Worm (Caenorhabditis elegans) whole organism, early embryonic: Measurements from ENCODE around the gene K02B2.6.

Experiments used
- B0310.2 ChIP-seq: sonication (generic microtip); optimal IDR thresholded peaks from 2 replicates; lab custom pipeline; 2016; ENCODE audit warnings: mild to moderate bottlenecking, missing genetic modification characterization, missing compliant biosample characterization
- F13C5.2 ChIP-seq: sonication (generic microtip); optimal IDR thresholded peaks from 2 replicates; lab custom pipeline; 2017; ENCODE audit warnings: mild to moderate bottlenecking, missing genetic modification characterization, inconsistent platforms, missing compliant biosample characterization
- aly-1 ChIP-seq: sonication (generic microtip); optimal IDR thresholded peaks from 2 replicates; lab custom pipeline; 2016; ENCODE audit warnings: missing genetic modification characterization, missing compliant biosample characterization
- ama-1 ChIP-seq: fragments of 150-350 bp; optimal IDR thresholded peaks from 2 replicates; lab custom pipeline; 2014
- ceh-13 ChIP-seq: fragments of 200-800 bp; sonication (Bioruptor generic); optimal IDR thresholded peaks from 2 replicates; lab custom pipeline; 2018; ENCODE audit warnings: mild to moderate bottlenecking, missing genetic modification characterization, missing compliant biosample characterization
- ceh-36 ChIP-seq: sonication (generic microtip); optimal IDR thresholded peaks from 2 replicates; lab custom pipeline; 2016; ENCODE audit warnings: missing genetic modification characterization, inconsistent platforms, missing compliant biosample characterization
- ets-7 ChIP-seq: sonication (generic microtip); optimal IDR thresholded peaks from 2 replicates; lab custom pipeline; 2016; ENCODE audit warnings: missing genotype, missing genetic modification characterization, missing compliant biosample characterization
- flt-1 ChIP-seq: fragments of 200-800 bp; sonication (Bioruptor generic); IDR thresholded peaks from 2 replicates; pipeline ENCODE4 v1.3.6; 2022; ENCODE audit warnings: missing genetic modification characterization, missing compliant biosample characterization
- hmbx-1 ChIP-seq: sonication (generic microtip); optimal IDR thresholded peaks from 2 replicates; lab custom pipeline; 2016; ENCODE audit warnings: mild to moderate bottlenecking, missing genetic modification characterization, missing compliant biosample characterization
- hmg-4 ChIP-seq: fragments of 200-800 bp; sonication (Bioruptor generic); optimal IDR thresholded peaks from 2 replicates; lab custom pipeline; 2018; ENCODE audit warnings: mild to moderate bottlenecking, missing genetic modification characterization, missing compliant biosample characterization
- hnd-1 ChIP-seq: sonication (generic microtip); optimal IDR thresholded peaks from 2 replicates; lab custom pipeline; 2016; ENCODE audit warnings: missing genetic modification characterization, missing compliant biosample characterization
- pes-1 ChIP-seq: fragments of 200-800 bp; sonication (Bioruptor generic); IDR thresholded peaks from 2 replicates; pipeline ENCODE4 v1.3.6; 2022; ENCODE audit warnings: missing genetic modification reagents, missing genetic modification characterization, missing compliant biosample characterization
- scrt-1 ChIP-seq: fragments of 200-800 bp; sonication (Bioruptor generic); IDR thresholded peaks from 2 replicates; pipeline ENCODE4 v1.3.6; 2022; ENCODE audit warnings: missing genetic modification characterization, missing compliant biosample characterization
- sea-1 ChIP-seq: fragments of 200-800 bp; sonication (Bioruptor generic); conservative IDR thresholded peaks from 2 replicates; pipeline ENCODE4 v1.3.6; 2022; ENCODE audit warnings: missing genetic modification characterization, missing compliant biosample characterization
- tbx-11 ChIP-seq: fragments of 200-800 bp; sonication (Bioruptor generic); IDR thresholded peaks from 2 replicates; pipeline ENCODE4 v1.3.6; 2022; ENCODE audit warnings: missing genetic modification characterization, missing compliant biosample characterization
- tbx-37 ChIP-seq: fragments of 200-800 bp; sonication (Bioruptor generic); conservative IDR thresholded peaks from 2 replicates; pipeline ENCODE4 v1.3.6; 2022; ENCODE audit warnings: missing genetic modification reagents, missing genetic modification characterization, missing compliant biosample characterization
- tra-4 ChIP-seq: sonication (generic microtip); optimal IDR thresholded peaks from 2 replicates; lab custom pipeline; 2017; ENCODE audit warnings: missing genetic modification characterization, missing compliant biosample characterization

Gene K02B2.6

ce11 chrIV:5939122-5939521 lies 22.9 kb downstream of the K02B2.6 start, which contains the start of gene mcu-1:
mcu-1 (minus strand) TSS chrIV:5939230.
- TF ChIP-seq hnd-1 (tag; lab: Kevin White, UChicago), result no peak
- TF ChIP-seq ets-7 (tag; lab: Kevin White, UChicago), result no peak
- no peak for TF ChIP-seq aly-1 (tag; lab: Kevin White, UChicago)
- TF ChIP-seq ceh-13 (GFP tag; lab: Kevin White, UChicago), result no peak
- no peak for TF ChIP-seq tra-4 (tag; lab: Kevin White, UChicago)
- TF ChIP-seq F13C5.2 (tag; lab: Kevin White, UChicago), result no peak
- TF ChIP-seq B0310.2, result no peak

- TF ChIP-seq hnd-1 (tag; lab: Kevin White, UChicago) (no peak), scrt-1 (GFP tag; lab: Robert Waterston, UW) (no peak)
Measured at ce11 chrIV:5937106-5937505, 25.0 kb downstream of the K02B2.6 start.

- TF ChIP-seq hmbx-1 (tag; lab: Kevin White, UChicago), result no peak
- no peak for TF ChIP-seq scrt-1 (GFP tag; lab: Robert Waterston, UW)
- no peak for TF ChIP-seq tra-4 (tag; lab: Kevin White, UChicago)
- TF ChIP-seq ceh-13 (GFP tag; lab: Kevin White, UChicago), result no peak
- TF ChIP-seq tbx-11, result no peak
- TF ChIP-seq sea-1 (GFP tag; lab: Robert Waterston, UW), result no peak
- no peak for TF ChIP-seq hmg-4
Measured at ce11 chrIV:5934046-5934445, 28.0 kb downstream of the K02B2.6 start, which contains the start of gene H32C10.1. H32C10.1 (plus strand) TSS chrIV:5934346.

- TF ChIP-seq ama-1 (no peak), hmbx-1 (tag; lab: Kevin White, UChicago) (no peak), sea-1 (GFP tag; lab: Robert Waterston, UW) (no peak), ceh-36 (tag; lab: Kevin White, UChicago) (no peak), ets-7 (tag; lab: Kevin White, UChicago) (no peak), tra-4 (tag; lab: Kevin White, UChicago) (no peak), hnd-1 (tag; lab: Kevin White, UChicago) (no peak), tbx-11 (no peak), tbx-37 (no peak), pes-1 (GFP tag; lab: Robert Waterston, UW) (no peak), scrt-1 (GFP tag; lab: Robert Waterston, UW) (no peak), aly-1 (tag; lab: Kevin White, UChicago) (no peak), ceh-13 (GFP tag; lab: Kevin White, UChicago) (no peak)
Measured at ce11 chrIV:5930345-5930744, 31.7 kb downstream of the K02B2.6 start, which contains the start of gene lin-33. lin-33 (plus strand) TSS chrIV:5930645.

- TF ChIP-seq ets-7 (tag; lab: Kevin White, UChicago), result no peak
- TF ChIP-seq hmbx-1 (tag; lab: Kevin White, UChicago), result no peak
Measured at ce11 chrIV:5928957-5929356, 33.1 kb downstream of the K02B2.6 start.

ce11 chrIV:5927805-5928204 lies 34.3 kb downstream of the K02B2.6 start:
- no peak for TF ChIP-seq aly-1 (tag; lab: Kevin White, UChicago)
- no peak for TF ChIP-seq hmbx-1 (tag; lab: Kevin White, UChicago)
- TF ChIP-seq B0310.2, result no peak
- no peak for TF ChIP-seq scrt-1 (GFP tag; lab: Robert Waterston, UW)

- TF ChIP-seq ceh-13 (GFP tag; lab: Kevin White, UChicago) (no peak), B0310.2 (no peak), tra-4 (tag; lab: Kevin White, UChicago) (no peak), F13C5.2 (tag; lab: Kevin White, UChicago) (no peak), pes-1 (GFP tag; lab: Robert Waterston, UW) (no peak), tbx-37 (no peak), tbx-11 (no peak), scrt-1 (GFP tag; lab: Robert Waterston, UW) (no peak), sea-1 (GFP tag; lab: Robert Waterston, UW) (no peak), flt-1 (GFP tag; lab: Robert Waterston, UW) (no peak), hmg-4 (no peak)
Measured at ce11 chrIV:5926643-5927042, 35.4 kb downstream of the K02B2.6 start.

- no peak for TF ChIP-seq aly-1 (tag; lab: Kevin White, UChicago)
- TF ChIP-seq F13C5.2 (tag; lab: Kevin White, UChicago), result no peak
- no peak for TF ChIP-seq tra-4 (tag; lab: Kevin White, UChicago)
- TF ChIP-seq tbx-11, result no peak
- TF ChIP-seq hmg-4, result no peak
- TF ChIP-seq sea-1 (GFP tag; lab: Robert Waterston, UW), result no peak
- no peak for TF ChIP-seq B0310.2
- TF ChIP-seq flt-1 (GFP tag; lab: Robert Waterston, UW), result no peak
- no peak for TF ChIP-seq tbx-37
Measured at ce11 chrIV:5924241-5924640, 37.8 kb downstream of the K02B2.6 start.

ce11 chrIV:5923112-5923511 lies 39.0 kb downstream of the K02B2.6 start:
- TF ChIP-seq tbx-11, result no peak
- no peak for TF ChIP-seq hmg-4
